Fruit fly (Drosophila melanogaster) whole organism, embryonic: ENCODE data around the gene vkg.
A peak's percentile ranks its signal among the peaks of the same experiment; 100 is the strongest.

Experiments
- Aef1 ChIP-seq: fragments of 200-800 bp; sonication (Bioruptor generic); IDR thresholded peaks from 3 replicates; pipeline ENCODE4 v1.3.6; 2022; ENCODE audit warnings: missing biosample characterization, missing genetic modification characterization
- B-H2 ChIP-seq: fragments of 200-800 bp; sonication (Bioruptor generic); optimal IDR thresholded peaks from 2 replicates; lab custom pipeline; 2018; ENCODE audit warnings: missing biosample characterization, mild to moderate bottlenecking, missing genetic modification characterization
- Bteb2 ChIP-seq: fragments of 200-800 bp; sonication (Bioruptor generic); optimal IDR thresholded peaks from 2 replicates; lab custom pipeline; 2016; ENCODE audit warnings: missing biosample characterization, missing genetic modification characterization
- CG10321 ChIP-seq: fragments of 200-800 bp; sonication (Bioruptor generic); IDR thresholded peaks from 2 replicates; pipeline ENCODE4 v1.3.6; 2022; ENCODE audit warnings: missing biosample characterization, missing genetic modification characterization
- CG10543 ChIP-seq: fragments of 200-800 bp; sonication (Bioruptor generic); optimal IDR thresholded peaks from 3 replicates; lab custom pipeline; 2017; ENCODE audit warnings: missing biosample characterization, mild to moderate bottlenecking, missing genetic modification characterization, moderate library complexity
- CG14441 ChIP-seq: fragments of 200-800 bp; sonication (Bioruptor generic); IDR thresholded peaks from 2 replicates; pipeline ENCODE4 v1.3.6; 2022; ENCODE audit warnings: missing biosample characterization, missing genetic modification characterization
- CG14860 ChIP-seq: fragments of 200-800 bp; sonication (Bioruptor generic); IDR thresholded peaks from 3 replicates; pipeline ENCODE4 v1.3.6; 2022; ENCODE audit warnings: missing biosample characterization, missing genetic modification characterization; ENCODE audit not compliant: partially characterized antibody
- CG15514 ChIP-seq: fragments of 200-800 bp; sonication (Bioruptor generic); optimal IDR thresholded peaks from 3 replicates; lab custom pipeline; 2017; ENCODE audit warnings: missing biosample characterization, missing genetic modification characterization, mild to moderate bottlenecking, moderate library complexity, missing genetic modification reagents
- CG17612 ChIP-seq: fragments of 200-800 bp; sonication (Bioruptor generic); IDR thresholded peaks from 2 replicates; pipeline ENCODE4 v1.3.6; 2022; ENCODE audit warnings: missing biosample characterization, missing genetic modification characterization
- CG4707 ChIP-seq: fragments of 200-800 bp; sonication (Bioruptor generic); optimal IDR thresholded peaks from 2 replicates; lab custom pipeline; 2018; ENCODE audit warnings: missing biosample characterization, mild to moderate bottlenecking, missing genetic modification characterization, moderate library complexity
- CG6654 ChIP-seq: fragments of 200-800 bp; sonication (Bioruptor generic); optimal IDR thresholded peaks from 2 replicates; lab custom pipeline; 2017; ENCODE audit warnings: missing biosample characterization, mild to moderate bottlenecking, missing genetic modification characterization
- CG6683 ChIP-seq: fragments of 200-800 bp; sonication (Bioruptor generic); optimal IDR thresholded peaks from 2 replicates; lab custom pipeline; 2017; ENCODE audit warnings: missing biosample characterization, mild to moderate bottlenecking, missing genetic modification characterization, missing genetic modification reagents
- CG7786 ChIP-seq: fragments of 200-800 bp; sonication (Bioruptor generic); optimal IDR thresholded peaks from 2 replicates; lab custom pipeline; 2016; ENCODE audit warnings: missing biosample characterization, missing genetic modification characterization
- CG7987 ChIP-seq: fragments of 200-800 bp; sonication (Bioruptor generic); optimal IDR thresholded peaks from 2 replicates; lab custom pipeline; 2018; ENCODE audit warnings: missing biosample characterization, mild to moderate bottlenecking, missing genetic modification characterization, moderate library complexity
- CG8765 ChIP-seq: fragments of 200-800 bp; sonication (Bioruptor generic); IDR thresholded peaks from 2 replicates; pipeline ENCODE4 v1.3.6; 2022; ENCODE audit warnings: missing biosample characterization, missing genetic modification characterization
- CG9727 ChIP-seq: fragments of 200-800 bp; sonication (Bioruptor generic); optimal IDR thresholded peaks from 3 replicates; lab custom pipeline; 2017; ENCODE audit warnings: missing biosample characterization, mild to moderate bottlenecking, missing genetic modification characterization
- CG9797 ChIP-seq: fragments of 200-800 bp; sonication (Bioruptor generic); optimal IDR thresholded peaks from 3 replicates; lab custom pipeline; 2018; ENCODE audit warnings: missing biosample characterization, mild to moderate bottlenecking, missing genetic modification characterization
- CTCF ChIP-seq: fragments of 200-800 bp; sonication (Bioruptor generic); optimal IDR thresholded peaks from 2 replicates; lab custom pipeline; 2017; ENCODE audit warnings: missing biosample characterization, mild to moderate bottlenecking, missing genetic modification characterization, moderate library complexity
- Deaf1 ChIP-seq: fragments of 200-800 bp; optimal IDR thresholded peaks from 3 replicates; lab custom pipeline; 2019; ENCODE audit warnings: missing biosample characterization, mild to moderate bottlenecking, missing genetic modification characterization, moderate library complexity
- Ets97D ChIP-seq: fragments of 200-800 bp; sonication (Bioruptor generic); optimal IDR thresholded peaks from 3 replicates; lab custom pipeline; 2016; ENCODE audit warnings: missing biosample characterization, missing genetic modification characterization
- Hey ChIP-seq: fragments of 200-800 bp; sonication (Bioruptor generic); optimal IDR thresholded peaks from 3 replicates; lab custom pipeline; 2018; ENCODE audit warnings: missing biosample characterization, mild to moderate bottlenecking, missing genetic modification characterization
- HmgZ ChIP-seq: fragments of 200-800 bp; sonication (Bioruptor generic); optimal IDR thresholded peaks from 2 replicates; lab custom pipeline; 2018; ENCODE audit warnings: missing biosample characterization, mild to moderate bottlenecking, missing genetic modification characterization
- Hr39 ChIP-seq: fragments of >200 bp; optimal IDR thresholded peaks from 2 replicates; lab custom pipeline; 2017
- MBD-R2 ChIP-seq: fragments of 200-800 bp; sonication (Bioruptor generic); IDR thresholded peaks from 2 replicates; pipeline ENCODE4 v1.3.6; 2022; ENCODE audit warnings: missing biosample characterization, missing genetic modification characterization
- NC2β ChIP-seq: fragments of 200-800 bp; sonication (Bioruptor generic); optimal IDR thresholded peaks from 2 replicates; lab custom pipeline; 2016; ENCODE audit warnings: missing biosample characterization, missing genetic modification characterization
- Oaz ChIP-seq: fragments of 200-800 bp; sonication (Bioruptor generic); IDR thresholded peaks from 2 replicates; pipeline ENCODE4 v1.3.6; 2022; ENCODE audit warnings: missing biosample characterization, missing genetic modification characterization
- Optix ChIP-seq: fragments of 200-800 bp; sonication (Bioruptor generic); IDR thresholded peaks from 3 replicates; pipeline ENCODE4 v1.3.6; 2022; ENCODE audit warnings: missing biosample characterization, missing genetic modification characterization
- Rfx ChIP-seq: fragments of 200-800 bp; sonication (Bioruptor generic); IDR thresholded peaks from 2 replicates; pipeline ENCODE4 v1.3.6; 2022; ENCODE audit warnings: missing biosample characterization, missing genetic modification characterization
- Xrp1 ChIP-seq: fragments of 200-800 bp; sonication (Bioruptor generic); IDR thresholded peaks from 2 replicates; pipeline ENCODE4 v1.3.6; 2022; ENCODE audit warnings: missing biosample characterization, missing genetic modification characterization
- YL-1 ChIP-seq: fragments of 200-800 bp; sonication (Bioruptor generic); optimal IDR thresholded peaks from 3 replicates; lab custom pipeline; 2017; ENCODE audit warnings: missing biosample characterization, mild to moderate bottlenecking, missing genetic modification characterization
- amos ChIP-seq: fragments of 200-800 bp; sonication (Bioruptor generic); IDR thresholded peaks from 2 replicates; pipeline ENCODE4 v1.3.6; 2022; ENCODE audit warnings: missing biosample characterization, missing genetic modification characterization; ENCODE audit not compliant: partially characterized antibody
- chinmo ChIP-seq: fragments of 200-800 bp; sonication (Bioruptor generic); IDR thresholded peaks from 4 replicates; pipeline ENCODE4 v1.3.6; 2022; ENCODE audit warnings: missing biosample characterization, missing genetic modification characterization; ENCODE audit not compliant: partially characterized antibody
- corto ChIP-seq: fragments of 200-800 bp; sonication (Bioruptor generic); optimal IDR thresholded peaks from 2 replicates; lab custom pipeline; 2016; ENCODE audit warnings: missing biosample characterization, mild to moderate bottlenecking, missing genetic modification characterization, moderate library complexity
- esg ChIP-seq: fragments of 200-800 bp; sonication (Bioruptor generic); conservative IDR thresholded peaks from 2 replicates; pipeline ENCODE4 v1.3.6; 2022; ENCODE audit warnings: missing biosample characterization, missing genetic modification characterization
- gce ChIP-seq: fragments of 200-800 bp; sonication (Bioruptor generic); IDR thresholded peaks from 3 replicates; pipeline ENCODE4 v1.3.6; 2022; ENCODE audit warnings: missing biosample characterization, missing genetic modification characterization
- gem ChIP-seq: fragments of 200-800 bp; sonication (Bioruptor generic); optimal IDR thresholded peaks from 2 replicates; lab custom pipeline; 2019; ENCODE audit warnings: missing biosample characterization, mild to moderate bottlenecking, missing genetic modification characterization, moderate library complexity
- gfzf ChIP-seq: fragments of 200-800 bp; sonication (Bioruptor generic); optimal IDR thresholded peaks from 2 replicates; lab custom pipeline; 2016; ENCODE audit warnings: missing biosample characterization, mild to moderate bottlenecking, missing genetic modification characterization, moderate library complexity
- gt ChIP-seq: fragments of 200-800 bp; sonication (Bioruptor generic); IDR thresholded peaks from 2 replicates; pipeline ENCODE4 v1.3.6; 2022; ENCODE audit warnings: missing biosample characterization, missing genetic modification characterization
- hbn ChIP-seq: fragments of 200-800 bp; sonication (Bioruptor generic); IDR thresholded peaks from 2 replicates; pipeline ENCODE4 v1.3.6; 2022; ENCODE audit warnings: missing biosample characterization, missing genetic modification characterization; ENCODE audit not compliant: partially characterized antibody
- ind ChIP-seq: fragments of 200-800 bp; sonication (Bioruptor generic); optimal IDR thresholded peaks from 3 replicates; lab custom pipeline; 2016; ENCODE audit warnings: missing biosample characterization, missing genetic modification characterization
- lilli ChIP-seq: fragments of 200-800 bp; sonication (Bioruptor generic); optimal IDR thresholded peaks from 3 replicates; lab custom pipeline; 2016; ENCODE audit warnings: missing biosample characterization, missing genetic modification characterization
- mld ChIP-seq: fragments of 200-800 bp; sonication (Bioruptor generic); IDR thresholded peaks from 3 replicates; pipeline ENCODE4 v1.3.6; 2022; ENCODE audit warnings: missing biosample characterization, missing genetic modification characterization; ENCODE audit not compliant: partially characterized antibody
- oc ChIP-seq: fragments of 200-800 bp; sonication (Bioruptor generic); optimal IDR thresholded peaks from 2 replicates; lab custom pipeline; 2018; ENCODE audit warnings: missing biosample characterization, mild to moderate bottlenecking, missing genetic modification characterization, moderate library complexity
- pan ChIP-seq, 4 experiments: fragments of >200 bp in 3 of 4; fragments of 200-800 bp in 1 of 4; sonication (Bioruptor generic) in 1 of 4; optimal IDR thresholded peaks in 3 of 4; IDR thresholded peaks in 1 of 4; 2 replicates each; pipeline versions ENCODE4 v1.3.6 to Lab custom; 2017 to 2022; ENCODE audit warnings: missing biosample characterization in 2 of 4, missing genetic modification characterization in 2 of 4, mixed read lengths in 1 of 4
- salm ChIP-seq: fragments of 200-800 bp; sonication (Bioruptor generic); optimal IDR thresholded peaks from 2 replicates; lab custom pipeline; 2018; ENCODE audit warnings: missing biosample characterization, mild to moderate bottlenecking, missing genetic modification characterization
- sd ChIP-seq: fragments of 200-800 bp; sonication (Bioruptor generic); optimal IDR thresholded peaks from 3 replicates; lab custom pipeline; 2018; ENCODE audit warnings: missing biosample characterization, mild to moderate bottlenecking, missing genetic modification characterization, moderate library complexity
- stwl ChIP-seq: fragments of 200-800 bp; sonication (Bioruptor generic); optimal IDR thresholded peaks from 3 replicates; lab custom pipeline; 2018; ENCODE audit warnings: missing biosample characterization, mild to moderate bottlenecking, missing genetic modification characterization, moderate library complexity
- trh ChIP-seq: fragments of 200-800 bp; sonication (Bioruptor generic); optimal IDR thresholded peaks from 2 replicates; lab custom pipeline; 2016; ENCODE audit warnings: missing biosample characterization, missing genetic modification characterization
- zen ChIP-seq: fragments of 200-800 bp; sonication (Bioruptor generic); optimal IDR thresholded peaks from 3 replicates; lab custom pipeline; 2018; ENCODE audit warnings: missing biosample characterization, mild to moderate bottlenecking, missing genetic modification characterization, moderate library complexity

The vkg gene

dm6 chr2L:5009306-5010030 lies 18.5 kb downstream of the vkg start, which contains the start of gene Rtnl1 (continued):
- peak; percentile 25 for TF ChIP-seq CG9727 (GFP tag; lab: Kevin White, UChicago)
- no peak for TF ChIP-seq CG17612 (GFP tag; lab: Robert Waterston, UW)
- TF ChIP-seq NC2β (GFP tag; lab: Kevin White, UChicago) = peak; percentile 66
- TF ChIP-seq Bteb2 = peak; percentile 21
- TF ChIP-seq hbn (GFP tag; lab: Robert Waterston, UW) = peak; percentile 95
- no peak for TF ChIP-seq CG4707 (GFP tag; lab: Kevin White, UChicago)
- peak; percentile 99 for TF ChIP-seq gfzf
- TF ChIP-seq Optix (GFP tag; lab: Robert Waterston, UW) = no peak
- TF ChIP-seq amos (GFP tag; lab: Robert Waterston, UW) = peak; percentile 96
- TF ChIP-seq pan (optimal IDR thresholded peaks at IDR 0.05; lab: Kevin White, UChicago) = no peak
- TF ChIP-seq pan (GFP tag; optimal IDR thresholded peaks at IDR 0.05 in 1 of 2, IDR thresholded peaks at IDR 0.05 in 1 of 2) = peak in 1 of 2 experiments; percentile 88
- TF ChIP-seq Aef1 (GFP tag; lab: Robert Waterston, UW) = 0 out of 3 replicates have a peak, but pooled peaks have one; percentile 26
- TF ChIP-seq gem (tag; lab: Kevin White, UChicago) = peak; percentile 2
- TF ChIP-seq Hr39 (lab: Kevin White, UChicago) = no peak
- TF ChIP-seq CG14441 (GFP tag; lab: Robert Waterston, UW) = no peak
- peak; percentile 9 for TF ChIP-seq zen (tag; lab: Kevin White, UChicago)
- peak; percentile 84; the same call in 2 of the 3 replicates for TF ChIP-seq mld (GFP tag; lab: Robert Waterston, UW)
- peak; percentile 32 for TF ChIP-seq lilli (GFP tag; lab: Kevin White, UChicago)
- TF ChIP-seq Deaf1 (tag; lab: Kevin White, UChicago) = peak; percentile 29
- TF ChIP-seq salm (tag; lab: Kevin White, UChicago) = peak; percentile 9
- TF ChIP-seq CG6654 (GFP tag; lab: Kevin White, UChicago) = peak; percentile 10
- TF ChIP-seq ind (GFP tag; lab: Kevin White, UChicago) = peak; percentile 11
- no peak for TF ChIP-seq Xrp1 (GFP tag; lab: Robert Waterston, UW)
- TF ChIP-seq HmgZ (tag; lab: Kevin White, UChicago) = peak; percentile 87
- no peak for TF ChIP-seq Hey
- no peak for TF ChIP-seq gce (GFP tag; lab: Robert Waterston, UW)
- no peak for TF ChIP-seq CG6683
- no peak for TF ChIP-seq trh
- peak; percentile 71 for TF ChIP-seq stwl
- peak; percentile 86 for TF ChIP-seq Ets97D (GFP tag; lab: Kevin White, UChicago)
- TF ChIP-seq oc (tag; lab: Kevin White, UChicago) = no peak
- TF ChIP-seq B-H2 (GFP tag; lab: Kevin White, UChicago) = peak; percentile 26
- TF ChIP-seq CG7987 (GFP tag; lab: Kevin White, UChicago) = peak; percentile 56
- TF ChIP-seq sd (tag; lab: Kevin White, UChicago) = peak; percentile 88
- TF ChIP-seq CG9797 (GFP tag; lab: Kevin White, UChicago) = peak; percentile 80
- peak; percentile 80 for TF ChIP-seq MBD-R2 (GFP tag; lab: Robert Waterston, UW)
- TF ChIP-seq CG10321 (GFP tag; lab: Robert Waterston, UW) = no peak
- peak; percentile 79 for TF ChIP-seq CG14860 (GFP tag; lab: Robert Waterston, UW)
- TF ChIP-seq gt (GFP tag; lab: Robert Waterston, UW) = no peak
- no peak for TF ChIP-seq Oaz
- TF ChIP-seq corto = no peak
- peak; percentile 72 for TF ChIP-seq YL-1 (GFP tag; lab: Kevin White, UChicago)
- peak; percentile 6 for TF ChIP-seq CG10543
- peak; percentile 50; the same call in 1 of the 2 replicates for TF ChIP-seq Rfx
- TF ChIP-seq CG15514 (GFP tag; lab: Kevin White, UChicago) = peak; percentile 84
- peak; percentile 29 for TF ChIP-seq CG7786 (GFP tag; lab: Kevin White, UChicago)
- TF ChIP-seq CTCF = peak; percentile 78
- TF ChIP-seq chinmo (GFP tag; lab: Robert Waterston, UW) = peak; percentile 99
- no peak; the same call in 1 of the 2 replicates for TF ChIP-seq CG8765 (GFP tag; lab: Robert Waterston, UW)
- TF ChIP-seq esg (GFP tag; lab: Robert Waterston, UW) = no peak
